Fruit fly (Drosophila melanogaster): ENCODE data around the gene CG3164.

CG3164 gene

dm6 chr2L:91333-91732 lies 39.3 kb downstream of the CG3164 start:
- TF ChIP-seq tll (GFP tag; optimal IDR thresholded peaks at IDR 0.05) (peak in 1 of 2 experiments; percentile 82), twi (tag; optimal IDR thresholded peaks at IDR 0.05) (peak; percentile 43), Xbp1 (GFP tag; optimal IDR thresholded peaks at IDR 0.05) (no peak), D (optimal IDR thresholded peaks at IDR 0.05) (peak; percentile 93), D (GFP tag; optimal IDR thresholded peaks at IDR 0.05) (no peak), cad (GFP tag; optimal IDR thresholded peaks at IDR 0.05) (peak; percentile 97), Kr (GFP tag; optimal IDR thresholded peaks at IDR 0.05) (peak; percentile 14), CG10147 (GFP tag; optimal IDR thresholded peaks at IDR 0.05) (no peak), Aef1 (GFP tag; IDR thresholded peaks at IDR 0.05) (no peak), zen (tag; optimal IDR thresholded peaks at IDR 0.05) (peak; percentile 99), CG15479 (GFP tag; optimal IDR thresholded peaks at IDR 0.05) (peak; percentile 60), prd (optimal IDR thresholded peaks at IDR 0.05) (no peak), prd (GFP tag; IDR thresholded peaks at IDR 0.05) (0 out of 3 replicates have a peak, but pooled peaks have one; percentile 29)

- peak; percentile 100 for TF ChIP-seq twi (tag; optimal IDR thresholded peaks at IDR 0.05)
- TF ChIP-seq CG10543 (GFP tag; optimal IDR thresholded peaks at IDR 0.05), result no peak
- no peak for TF ChIP-seq salm (tag; optimal IDR thresholded peaks at IDR 0.05)
- TF ChIP-seq crol (GFP tag; IDR thresholded peaks at IDR 0.05), result no peak
- no peak for TF ChIP-seq CG9727 (GFP tag; optimal IDR thresholded peaks at IDR 0.05)
- TF ChIP-seq usp (GFP tag; optimal IDR thresholded peaks at IDR 0.05), result no peak
- no peak for TF ChIP-seq slp2 (GFP tag; optimal IDR thresholded peaks at IDR 0.05)
- TF ChIP-seq Pdp1 (GFP tag; optimal IDR thresholded peaks at IDR 0.05), result no peak
- TF ChIP-seq ato (GFP tag; IDR thresholded peaks at IDR 0.05; ENCODE audit: partially characterized antibody), result no peak
- TF ChIP-seq CG12071 (GFP tag; optimal IDR thresholded peaks at IDR 0.05), result no peak
- 0 out of 3 replicates have a peak, but pooled peaks have one; percentile 27 for TF ChIP-seq CG2199 (GFP tag; IDR thresholded peaks at IDR 0.05)
- TF ChIP-seq lbe (GFP tag; optimal IDR thresholded peaks at IDR 0.05), result no peak
- no peak for TF ChIP-seq disco-r (GFP tag; optimal IDR thresholded peaks at IDR 0.05)
- TF ChIP-seq ken (GFP tag; IDR thresholded peaks at IDR 0.05), result no peak
Measured at dm6 chr2L:90081-90480, 40.5 kb downstream of the CG3164 start.

dm6 chr2L:89158-89557 lies 41.4 kb downstream of the CG3164 start:
- TF ChIP-seq zen (tag; optimal IDR thresholded peaks at IDR 0.05), result peak; percentile 97
- TF ChIP-seq CG7963 (GFP tag; IDR thresholded peaks at IDR 0.05; ENCODE audit: partially characterized antibody), result no peak

DNA sequence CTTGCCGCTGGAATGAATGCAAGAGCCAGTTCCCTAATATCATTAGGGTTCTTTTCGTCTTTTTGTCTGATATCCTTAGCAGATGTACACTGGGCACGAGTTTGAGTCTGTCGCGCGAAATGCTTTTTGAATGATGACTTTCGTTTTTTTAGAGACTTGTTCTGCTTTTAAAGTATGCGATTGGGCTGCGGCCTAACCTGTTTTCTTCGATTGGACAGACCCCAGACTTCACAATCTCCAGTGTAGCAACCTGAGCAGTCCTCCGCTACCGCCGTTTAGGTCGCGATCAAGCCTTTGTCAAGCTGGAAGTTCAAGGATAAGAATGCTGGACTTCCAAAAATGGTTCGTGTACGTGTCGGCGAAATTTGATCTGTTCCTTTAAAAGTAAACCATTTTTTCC lies 42.1 kb downstream of the CG3164 start:
- TF ChIP-seq Blimp-1 (GFP tag; optimal IDR thresholded peaks at IDR 0.05) (peak; percentile 20), CG2199 (GFP tag; IDR thresholded peaks at IDR 0.05) (0 out of 3 replicates have a peak, but pooled peaks have one; percentile 19), CG6272 (GFP tag; IDR thresholded peaks at IDR 0.05) (no peak), sens (GFP tag) (peak; percentile 19), bsh (GFP tag; optimal IDR thresholded peaks at IDR 0.05) (no peak)

dm6 chr2L:87255-87723 lies 43.3 kb downstream of the CG3164 start, which contains the start of gene net:
Gene net (minus strand): TSS chr2L:87387.
- TF ChIP-seq CG11504 (tag; optimal IDR thresholded peaks at IDR 0.05) (peak; percentile 80), CG16813 (GFP tag; IDR thresholded peaks at IDR 0.05; ENCODE audit: partially characterized antibody) (no peak), NC2β (GFP tag; optimal IDR thresholded peaks at IDR 0.05) (no peak), oc (tag; optimal IDR thresholded peaks at IDR 0.05) (no peak), sug (tag; optimal IDR thresholded peaks at IDR 0.05) (peak; percentile 89), CG31224 (GFP tag; IDR thresholded peaks at IDR 0.05) (no peak), Gsc (GFP tag; IDR thresholded peaks at IDR 0.05) (no peak), CG1602 (GFP tag; optimal IDR thresholded peaks at IDR 0.05) (peak; percentile 16), CG9727 (GFP tag; optimal IDR thresholded peaks at IDR 0.05) (peak; percentile 42), tap (tag; optimal IDR thresholded peaks at IDR 0.05) (peak; percentile 72), CG42726 (GFP tag; IDR thresholded peaks at IDR 0.05; ENCODE audit: partially characterized antibody) (peak; percentile 26; the same call in 1 of the 2 replicates), CG3847 (GFP tag; IDR thresholded peaks at IDR 0.05) (no peak; the same call in 1 of the 2 replicates), CG6683 (GFP tag; optimal IDR thresholded peaks at IDR 0.05) (peak; percentile 58), CG13424 (tag; optimal IDR thresholded peaks at IDR 0.05) (peak; percentile 85), Doc3 (GFP tag; IDR thresholded peaks at IDR 0.05; ENCODE audit: partially characterized antibody) (no peak)

Measured in whole organism, embryonic.